Worm (Caenorhabditis elegans) whole organism, L3 larva: ENCODE results near the gene tmed-10.

Source experiments
- ama-1 ChIP-seq: fragments of 150-350 bp; optimal IDR thresholded peaks from 2 replicates; lab custom pipeline; 2018
- ceh-16 ChIP-seq: sonication (generic microtip); optimal IDR thresholded peaks from 2 replicates; lab custom pipeline; 2017; ENCODE audit warnings: missing biosample characterization, missing genetic modification characterization
- ceh-28 ChIP-seq: fragments of 150-350 bp; optimal IDR thresholded peaks from 2 replicates; lab custom pipeline; 2014; ENCODE audit warnings: missing biosample characterization, missing genetic modification reagents, missing genetic modification characterization
- fos-1 ChIP-seq: fragments of 150-350 bp; optimal IDR thresholded peaks from 2 replicates; lab custom pipeline; 2014; ENCODE audit warnings: missing biosample characterization, missing genetic modification characterization
- jun-1 ChIP-seq: fragments of 150-350 bp; optimal IDR thresholded peaks from 2 replicates; lab custom pipeline; 2014; ENCODE audit warnings: missing biosample characterization, missing genetic modification reagents, missing genetic modification characterization
- mdl-1 ChIP-seq: fragments of 150-350 bp; optimal IDR thresholded peaks from 2 replicates; lab custom pipeline; 2014; ENCODE audit warnings: missing biosample characterization, missing genetic modification characterization
- nhr-11 ChIP-seq: fragments of 150-350 bp; optimal IDR thresholded peaks from 2 replicates; lab custom pipeline; 2014; ENCODE audit warnings: missing biosample characterization, missing genetic modification characterization
- nhr-12 ChIP-seq: fragments of 150-350 bp; optimal IDR thresholded peaks from 2 replicates; lab custom pipeline; 2014; ENCODE audit warnings: missing biosample characterization, missing genetic modification characterization
- nhr-237 ChIP-seq: fragments of 150-350 bp; optimal IDR thresholded peaks from 2 replicates; lab custom pipeline; 2014; ENCODE audit warnings: missing biosample characterization, missing genetic modification characterization
- skn-1 ChIP-seq: fragments of 150-350 bp; optimal IDR thresholded peaks from 2 replicates; lab custom pipeline; 2014; ENCODE audit warnings: missing biosample characterization, missing genetic modification characterization
- unc-39 ChIP-seq: sonication (generic microtip); optimal IDR thresholded peaks from 4 replicates; lab custom pipeline; 2017; ENCODE audit warnings: missing biosample characterization, missing genetic modification characterization

DNA sequence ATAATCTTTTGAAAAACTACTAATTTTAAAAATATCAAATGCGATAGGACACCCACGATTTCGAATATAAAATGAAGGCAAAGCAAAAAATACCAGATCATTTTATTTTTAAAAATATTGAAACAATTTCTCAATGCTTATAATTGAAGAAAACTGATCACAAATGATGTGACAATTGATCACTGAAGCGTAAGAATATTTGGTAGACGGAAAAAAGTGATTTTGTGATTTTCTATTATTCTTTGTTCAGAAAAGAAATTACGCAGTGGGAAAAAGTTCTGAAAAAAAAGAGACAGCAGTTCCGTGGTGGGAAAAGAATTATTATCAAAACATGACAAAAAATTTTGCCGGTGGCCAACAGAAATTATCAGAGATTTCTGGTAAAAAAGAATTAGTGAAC is 28.1 kb downstream of the tmed-10 start, which contains the start of gene T03F7.5:
- TF ChIP-seq jun-1 (tag; lab: Kevin White, UChicago): no peak
- TF ChIP-seq nhr-11 (tag; lab: Kevin White, UChicago): no peak
- TF ChIP-seq ceh-28: no peak
- no peak for TF ChIP-seq unc-39 (tag; lab: Kevin White, UChicago)
- TF ChIP-seq mdl-1 (tag; lab: Kevin White, UChicago): no peak
- TF ChIP-seq ama-1 (lab: Kevin White, UChicago): no peak
- no peak for TF ChIP-seq fos-1 (tag; lab: Kevin White, UChicago)
- TF ChIP-seq ceh-16 (tag; lab: Kevin White, UChicago): no peak
- TF ChIP-seq skn-1 (tag; lab: Kevin White, UChicago): no peak
- no peak for TF ChIP-seq nhr-237 (tag; lab: Kevin White, UChicago)
- no peak for TF ChIP-seq nhr-12 (tag; lab: Kevin White, UChicago)
